Fruit fly (Drosophila melanogaster): ENCODE measurements around the gene CG9072.

CG9072 gene

DNA sequence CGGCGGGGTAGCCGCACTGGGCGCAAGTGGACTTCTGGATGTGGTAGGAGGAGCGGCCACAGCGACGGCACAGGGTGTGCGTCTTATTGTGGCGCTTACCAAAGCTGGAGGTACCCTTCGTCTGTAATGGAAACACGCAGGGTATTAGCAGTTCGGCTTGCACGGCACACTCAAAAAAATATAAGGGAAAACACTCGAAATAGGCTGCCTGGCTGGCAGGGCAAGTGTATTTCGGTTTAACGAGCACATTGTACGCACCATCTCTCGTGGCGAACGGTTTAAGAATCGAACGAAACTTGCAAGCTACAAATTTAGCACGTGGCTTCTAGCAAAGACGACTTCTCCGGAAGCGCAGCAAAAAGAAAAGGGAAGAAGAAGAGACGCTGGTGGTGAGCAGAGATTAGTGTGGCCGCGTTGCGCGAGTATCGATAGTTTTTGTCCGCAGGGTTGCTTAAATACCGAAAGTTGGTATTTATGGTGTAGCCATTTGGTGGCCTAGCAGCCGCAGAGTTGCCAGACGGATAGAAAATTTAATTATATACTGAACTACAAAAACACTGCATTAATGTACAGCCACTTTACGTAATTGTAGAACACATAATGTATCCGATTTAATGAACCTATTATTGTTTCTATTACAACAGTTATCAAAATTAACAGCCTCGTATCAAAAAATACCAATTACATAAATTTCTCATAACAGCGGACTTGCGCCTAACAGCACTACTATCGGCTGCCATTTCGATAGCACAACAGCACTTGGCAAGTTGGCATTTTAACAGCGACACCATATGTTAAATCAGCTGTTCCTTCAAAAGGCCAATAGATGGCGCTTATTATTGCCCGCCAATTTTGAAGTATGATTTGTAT, 43.4 kb upstream of the CG9072 start, which contains the start of gene RpL37-1 (continued):
- TF ChIP-seq br (optimal IDR thresholded peaks at IDR 0.05) (no peak), H15 (GFP tag; IDR thresholded peaks at IDR 0.05) (peak; percentile 61; the same call in 2 of the 3 replicates)

DNA sequence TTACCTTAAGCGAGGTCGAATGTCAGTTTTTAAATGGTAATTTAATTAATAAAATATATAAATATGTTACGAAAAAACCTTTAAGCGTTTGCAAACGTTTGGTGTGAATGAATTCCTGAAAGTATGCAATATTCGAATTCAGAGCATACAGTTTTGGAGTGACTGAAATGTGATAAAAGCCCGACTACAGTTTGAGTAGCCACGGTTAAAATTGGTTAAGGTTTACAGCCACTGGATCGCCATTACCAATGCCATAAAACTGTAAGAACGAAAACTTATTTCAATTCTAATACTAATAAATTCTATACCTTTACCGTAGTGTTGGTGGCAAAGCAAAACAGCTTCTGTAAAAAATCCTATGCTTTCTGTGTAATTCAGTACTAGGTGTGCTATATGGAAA, 41.4 kb upstream of the CG9072 start:
- TF ChIP-seq lola (GFP tag; optimal IDR thresholded peaks at IDR 0.05), result no peak
- no peak for TF ChIP-seq shn (GFP tag; optimal IDR thresholded peaks at IDR 0.05)
- TF ChIP-seq bsh (GFP tag; optimal IDR thresholded peaks at IDR 0.05), result no peak
- TF ChIP-seq cato (GFP tag; optimal IDR thresholded peaks at IDR 0.05; ENCODE audit: borderline replicate concordance), result no peak
- no peak for TF ChIP-seq corto (GFP tag; optimal IDR thresholded peaks at IDR 0.05)
- peak in 1 of 2 experiments; percentile 9 for TF ChIP-seq Pdp1 (GFP tag; optimal IDR thresholded peaks at IDR 0.05)
- no peak for TF ChIP-seq CG2199 (GFP tag; IDR thresholded peaks at IDR 0.05)
- no peak for TF ChIP-seq CG12155 (GFP tag; optimal IDR thresholded peaks at IDR 0.05)
- no peak for TF ChIP-seq phol (tag; optimal IDR thresholded peaks at IDR 0.05)
- no peak for TF ChIP-seq Hsf (GFP tag; optimal IDR thresholded peaks at IDR 0.05)
- TF ChIP-seq CG13287 (GFP tag; IDR thresholded peaks at IDR 0.05; ENCODE audit: partially characterized antibody), result no peak
- TF ChIP-seq NC2β (GFP tag; optimal IDR thresholded peaks at IDR 0.05), result no peak
- TF ChIP-seq CG6654 (GFP tag; optimal IDR thresholded peaks at IDR 0.05), result peak; percentile 99
- TF ChIP-seq cas (GFP tag; IDR thresholded peaks at IDR 0.05), result no peak
- no peak for TF ChIP-seq Doc3 (GFP tag; IDR thresholded peaks at IDR 0.05; ENCODE audit: partially characterized antibody)
- no peak for TF ChIP-seq CG10321 (GFP tag; IDR thresholded peaks at IDR 0.05)
- TF ChIP-seq nau (GFP tag; optimal IDR thresholded peaks at IDR 0.05), result no peak
- TF ChIP-seq CG3995 (GFP tag; optimal IDR thresholded peaks at IDR 0.05), result no peak
- TF ChIP-seq chinmo (GFP tag; IDR thresholded peaks at IDR 0.05; ENCODE audit: partially characterized antibody), result no peak
- no peak for TF ChIP-seq Dip3 (GFP tag; optimal IDR thresholded peaks at IDR 0.05)
- TF ChIP-seq CG9215 (GFP tag; IDR thresholded peaks at IDR 0.05), result no peak
- no peak for TF ChIP-seq fd3F (GFP tag; optimal IDR thresholded peaks at IDR 0.05)
- TF ChIP-seq Dbx (GFP tag; IDR thresholded peaks at IDR 0.05), result no peak
- TF ChIP-seq CG1602 (GFP tag; optimal IDR thresholded peaks at IDR 0.05), result no peak
- TF ChIP-seq da (GFP tag; optimal IDR thresholded peaks at IDR 0.05), result no peak
- TF ChIP-seq mam (GFP tag; optimal IDR thresholded peaks at IDR 0.05), result no peak
- TF ChIP-seq Antp (GFP tag; optimal IDR thresholded peaks at IDR 0.05), result no peak
- TF ChIP-seq lilli (GFP tag; optimal IDR thresholded peaks at IDR 0.05), result peak; percentile 3
- no peak for TF ChIP-seq CG4730 (GFP tag; IDR thresholded peaks at IDR 0.05)
- no peak for TF ChIP-seq Fer3 (tag; optimal IDR thresholded peaks at IDR 0.05)
- peak; percentile 78 for TF ChIP-seq Bgb (GFP tag; IDR thresholded peaks at IDR 0.05; ENCODE audit: partially characterized antibody)
- no peak for TF ChIP-seq CG15514 (GFP tag; optimal IDR thresholded peaks at IDR 0.05)
- TF ChIP-seq cad (GFP tag; optimal IDR thresholded peaks at IDR 0.05), result peak; percentile 42
- TF ChIP-seq so (GFP tag; IDR thresholded peaks at IDR 0.05), result no peak
- no peak for TF ChIP-seq CG18764 (GFP tag; optimal IDR thresholded peaks at IDR 0.05)
- TF ChIP-seq Blimp-1 (GFP tag; optimal IDR thresholded peaks at IDR 0.05), result no peak
- TF ChIP-seq gcm2 (GFP tag; optimal IDR thresholded peaks at IDR 0.05), result no peak
- TF ChIP-seq Ets97D (GFP tag; optimal IDR thresholded peaks at IDR 0.05), result peak; percentile 15
- TF ChIP-seq gro (GFP tag; optimal IDR thresholded peaks at IDR 0.05), result peak; percentile 3
- TF ChIP-seq stwl (tag; optimal IDR thresholded peaks at IDR 0.05), result peak; percentile 2
- TF ChIP-seq CG16813 (GFP tag; IDR thresholded peaks at IDR 0.05; ENCODE audit: partially characterized antibody), result no peak
- TF ChIP-seq pum (GFP tag; optimal IDR thresholded peaks at IDR 0.05), result no peak
- no peak for TF ChIP-seq seq (GFP tag; IDR thresholded peaks at IDR 0.05)
- TF ChIP-seq HmgZ (tag; optimal IDR thresholded peaks at IDR 0.05), result no peak
- TF ChIP-seq CG4282 (GFP tag; optimal IDR thresholded peaks at IDR 0.05), result no peak

Measured in whole organism, embryonic.